Fruit fly (Drosophila melanogaster): ENCODE results near the gene CG3294.

dm6 chr2L:4801705-4802216 lies 7.4 kb downstream of the CG3294 start, which contains the start of gene slf:
- TF ChIP-seq Mnt (GFP tag; optimal IDR thresholded peaks at IDR 0.05) (no peak), CG7045 (GFP tag; optimal IDR thresholded peaks at IDR 0.05) (no peak)

Data from whole organism, adult.